Worm (Caenorhabditis elegans) whole organism, midembryonic: ENCODE results near the gene djr-1.1.
"Not testable (repeated sequence)": the region's sequence is repeated elsewhere in the genome, so short reads cannot be mapped to it uniquely, and the experiment has no call there.

ENCODE experiments used
- T22C8.4 ChIP-seq: fragments of 200-800 bp; sonication (Bioruptor generic); IDR thresholded peaks from 2 replicates; pipeline ENCODE4 v1.3.6; 2022; ENCODE audit warnings: missing genetic modification characterization, missing compliant biosample characterization
- cog-1 ChIP-seq: sonication (generic microtip); optimal IDR thresholded peaks from 2 replicates; lab custom pipeline; 2016; ENCODE audit warnings: missing genetic modification characterization, missing compliant biosample characterization
- flt-1 ChIP-seq: fragments of 200-800 bp; sonication (Bioruptor generic); IDR thresholded peaks from 2 replicates; pipeline ENCODE4 v1.3.6; 2022; ENCODE audit warnings: missing genetic modification characterization, missing compliant biosample characterization
- klf-2 ChIP-seq: fragments of 200-800 bp; sonication (Bioruptor generic); conservative IDR thresholded peaks from 2 replicates; pipeline ENCODE4 v1.3.6; 2022; ENCODE audit warnings: missing genetic modification reagents, missing genetic modification characterization, missing compliant biosample characterization
- med-1 ChIP-seq: sonication (generic microtip); optimal IDR thresholded peaks from 2 replicates; lab custom pipeline; 2017; ENCODE audit warnings: missing genetic modification characterization, mild to moderate bottlenecking, missing compliant biosample characterization, antibody characterized with exemption, missing genetic modification reagents; ENCODE audit not compliant: insufficient read depth
- ref-1 ChIP-seq: fragments of 200-800 bp; sonication (Bioruptor generic); conservative IDR thresholded peaks from 2 replicates; pipeline ENCODE4 v1.3.6; 2022; ENCODE audit warnings: missing genetic modification reagents, missing genetic modification characterization, missing compliant biosample characterization
- tab-1 ChIP-seq: fragments of 200-800 bp; sonication (Bioruptor generic); IDR thresholded peaks from 2 replicates; pipeline ENCODE4 v1.3.6; 2022; ENCODE audit warnings: missing genetic modification characterization, missing compliant biosample characterization
- ztf-23 ChIP-seq: fragments of 200-800 bp; sonication (Bioruptor generic); IDR thresholded peaks from 2 replicates; pipeline ENCODE4 v1.3.6; 2022; ENCODE audit warnings: missing genetic modification reagents, missing genetic modification characterization, missing compliant biosample characterization
- ztf-29 ChIP-seq: fragments of 200-800 bp; sonication (Bioruptor generic); IDR thresholded peaks from 2 replicates; pipeline ENCODE4 v1.3.6; 2022; ENCODE audit warnings: missing genetic modification reagents, missing genetic modification characterization, missing compliant biosample characterization

The djr-1.1 gene

ce11 chrII:307154-307553 is 16.8 kb downstream of the djr-1.1 start, which contains the start of gene K01A2.4:
K01A2.4 (plus strand) TSS chrII:307454.
- TF ChIP-seq ref-1 (GFP tag; lab: Robert Waterston, UW) (no peak), ztf-29 (GFP tag; lab: Robert Waterston, UW) (no peak), ztf-23 (no peak), flt-1 (GFP tag; lab: Robert Waterston, UW) (no peak), T22C8.4 (no peak), tab-1 (GFP tag; lab: Robert Waterston, UW) (no peak), cog-1 (tag; lab: Kevin White, UChicago) (no peak), med-1 (no peak), klf-2 (GFP tag; lab: Robert Waterston, UW) (no peak)

- TF ChIP-seq med-1; T22C8.4; flt-1 (GFP tag; lab: Robert Waterston, UW): not testable (repeated sequence)
These were observed 21.7 kb downstream of the djr-1.1 start, which contains the start of gene mps-2 for ce11 chrII:312110-312509. mps-2 (minus strand) TSS chrII:312210.

- TF ChIP-seq ztf-23: no peak
- TF ChIP-seq med-1: no peak
- no peak for TF ChIP-seq flt-1 (GFP tag; lab: Robert Waterston, UW)
- TF ChIP-seq tab-1 (GFP tag; lab: Robert Waterston, UW): no peak
- no peak for TF ChIP-seq ztf-29 (GFP tag; lab: Robert Waterston, UW)
- TF ChIP-seq ref-1 (GFP tag; lab: Robert Waterston, UW): no peak
- no peak for TF ChIP-seq klf-2 (GFP tag; lab: Robert Waterston, UW)
- no peak for TF ChIP-seq cog-1 (tag; lab: Kevin White, UChicago)
- TF ChIP-seq T22C8.4: no peak
These were observed 23.2 kb downstream of the djr-1.1 start for ce11 chrII:313540-313939.

ce11 chrII:319459-319858 is 29.1 kb downstream of the djr-1.1 start, which contains the start of gene far-7:
far-7 (plus strand) TSS chrII:319789.
- TF ChIP-seq ztf-23 (no peak), flt-1 (GFP tag; lab: Robert Waterston, UW) (no peak), ref-1 (GFP tag; lab: Robert Waterston, UW) (no peak), tab-1 (GFP tag; lab: Robert Waterston, UW) (no peak), ztf-29 (GFP tag; lab: Robert Waterston, UW) (no peak), cog-1 (tag; lab: Kevin White, UChicago) (no peak), klf-2 (GFP tag; lab: Robert Waterston, UW) (no peak), med-1 (no peak), T22C8.4 (no peak)

ce11 chrII:320783-321182 is 30.4 kb downstream of the djr-1.1 start:
- TF ChIP-seq tab-1 (GFP tag; lab: Robert Waterston, UW): no peak
- TF ChIP-seq T22C8.4: no peak
- no peak for TF ChIP-seq flt-1 (GFP tag; lab: Robert Waterston, UW)

ce11 chrII:321183-321582 is 30.8 kb downstream of the djr-1.1 start:
- no peak for TF ChIP-seq ref-1 (GFP tag; lab: Robert Waterston, UW)

ce11 chrII:323048-323776 is 32.8 kb downstream of the djr-1.1 start, which contains the start of gene K01A2.10:
K01A2.10 (minus strand) TSS chrII:323098.
- TF ChIP-seq klf-2 (GFP tag; lab: Robert Waterston, UW): no peak
- TF ChIP-seq flt-1 (GFP tag; lab: Robert Waterston, UW): no peak
- TF ChIP-seq ztf-23: no peak

ce11 chrII:325639-326350 is 35.4 kb downstream of the djr-1.1 start, which contains the start of gene sgcb-1:
sgcb-1 (plus strand) TSS chrII:326300.
- no peak for TF ChIP-seq tab-1 (GFP tag; lab: Robert Waterston, UW)
- no peak for TF ChIP-seq ztf-29 (GFP tag; lab: Robert Waterston, UW)
- no peak for TF ChIP-seq med-1
- TF ChIP-seq ztf-23: no peak
- TF ChIP-seq klf-2 (GFP tag; lab: Robert Waterston, UW): no peak
- no peak for TF ChIP-seq cog-1 (tag; lab: Kevin White, UChicago)

ce11 chrII:332419-332818 is 42.0 kb downstream of the djr-1.1 start, which contains the start of gene cbn-1:
cbn-1 (minus strand) TSS chrII:332519.
- TF ChIP-seq flt-1 (GFP tag; lab: Robert Waterston, UW): no peak
- no peak for TF ChIP-seq ref-1 (GFP tag; lab: Robert Waterston, UW)
- no peak for TF ChIP-seq T22C8.4
- TF ChIP-seq cog-1 (tag; lab: Kevin White, UChicago): no peak
- TF ChIP-seq ztf-29 (GFP tag; lab: Robert Waterston, UW): no peak
- no peak for TF ChIP-seq tab-1 (GFP tag; lab: Robert Waterston, UW)
- no peak for TF ChIP-seq med-1
- TF ChIP-seq klf-2 (GFP tag; lab: Robert Waterston, UW): no peak
- TF ChIP-seq ztf-23: no peak

- TF ChIP-seq T22C8.4: no peak
- TF ChIP-seq med-1: no peak
- TF ChIP-seq cog-1 (tag; lab: Kevin White, UChicago): no peak
- no peak for TF ChIP-seq flt-1 (GFP tag; lab: Robert Waterston, UW)
- TF ChIP-seq ztf-23: no peak
- no peak for TF ChIP-seq ref-1 (GFP tag; lab: Robert Waterston, UW)
- no peak for TF ChIP-seq tab-1 (GFP tag; lab: Robert Waterston, UW)
- no peak for TF ChIP-seq ztf-29 (GFP tag; lab: Robert Waterston, UW)
- no peak for TF ChIP-seq klf-2 (GFP tag; lab: Robert Waterston, UW)
These were observed 43.6 kb downstream of the djr-1.1 start for ce11 chrII:333853-334449.
